Worm (Caenorhabditis elegans): ENCODE measurements around the gene bar-1.

Gene bar-1

DNA sequence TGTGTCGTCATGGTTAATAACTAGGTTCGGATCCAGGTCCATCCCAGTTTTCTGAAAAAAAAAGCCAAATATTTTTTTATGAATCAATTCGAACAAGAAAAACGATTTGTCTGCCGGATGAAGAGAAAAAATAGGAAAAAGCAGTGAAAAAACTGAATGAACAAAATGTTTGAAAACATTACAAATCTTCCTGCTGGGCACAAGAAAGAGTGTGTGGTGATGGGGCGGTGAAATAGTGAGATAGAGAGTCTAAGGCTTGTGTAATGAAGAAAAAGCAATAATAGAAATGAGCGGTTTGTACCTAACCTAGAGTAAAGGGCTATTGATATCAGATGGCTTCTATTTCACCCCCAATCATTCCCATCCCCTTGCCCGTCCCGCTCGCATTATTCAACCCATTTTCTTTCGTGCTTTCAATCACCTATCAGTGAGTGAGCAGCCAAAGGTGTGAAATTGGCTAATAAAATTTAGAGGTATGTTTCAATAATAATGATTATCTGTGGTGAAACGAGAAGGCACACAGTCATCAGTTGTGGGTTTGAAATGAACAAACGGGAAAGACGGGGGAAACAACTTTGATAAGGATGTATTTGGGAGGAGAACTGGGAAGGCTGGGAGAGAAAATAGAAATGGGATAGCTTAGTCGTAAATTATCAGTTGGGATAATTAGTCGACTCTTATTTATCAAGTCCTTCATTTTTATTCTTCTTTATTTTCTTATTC is at the start of gene bar-1:
Gene bar-1, minus strand, starts transcription at position 51 of the 723 bp plus-strand sequence.
- TF ChIP-seq med-1 (GFP tag; optimal IDR thresholded peaks at IDR 0.05; ENCODE audit: insufficient read depth): no peak
- TF ChIP-seq tab-1 (GFP tag; IDR thresholded peaks at IDR 0.05): no peak
- no peak for TF ChIP-seq flt-1 (GFP tag; IDR thresholded peaks at IDR 0.05)
- TF ChIP-seq ztf-29 (GFP tag; IDR thresholded peaks at IDR 0.05): no peak
- TF ChIP-seq cog-1 (tag; optimal IDR thresholded peaks at IDR 0.05): no peak
- TF ChIP-seq ztf-23 (GFP tag; IDR thresholded peaks at IDR 0.05): no peak
- no peak for TF ChIP-seq ref-1 (GFP tag; conservative IDR thresholded peaks at IDR 0.05)
- no peak for TF ChIP-seq T22C8.4 (GFP tag; IDR thresholded peaks at IDR 0.05)
- no peak for TF ChIP-seq klf-2 (GFP tag; conservative IDR thresholded peaks at IDR 0.05)

DNA sequence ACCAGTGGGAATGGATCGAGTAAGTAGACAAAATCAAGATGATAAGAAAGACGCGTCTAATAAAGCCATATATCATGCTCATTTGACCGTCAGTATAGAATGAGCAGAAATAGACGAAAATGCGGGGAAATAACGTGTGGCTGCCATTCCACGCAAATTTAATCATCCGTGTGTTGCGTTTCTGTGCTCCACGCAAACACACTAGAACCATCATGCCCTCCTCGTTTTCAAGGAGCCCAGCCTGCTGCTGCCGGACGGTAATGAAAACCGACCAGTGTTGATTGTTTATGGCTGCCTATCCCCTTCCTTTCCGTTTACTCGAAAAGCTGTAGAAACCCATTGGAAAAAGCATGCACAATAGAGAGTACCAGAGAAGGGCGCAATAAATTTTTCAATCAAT is 49.8 kb upstream of the bar-1 start:
- TF ChIP-seq ztf-29 (GFP tag; IDR thresholded peaks at IDR 0.05): no peak
- TF ChIP-seq ztf-23 (GFP tag; IDR thresholded peaks at IDR 0.05): no peak
- no peak for TF ChIP-seq flt-1 (GFP tag; IDR thresholded peaks at IDR 0.05)
- no peak for TF ChIP-seq med-1 (GFP tag; optimal IDR thresholded peaks at IDR 0.05; ENCODE audit: insufficient read depth)
- no peak for TF ChIP-seq ref-1 (GFP tag; conservative IDR thresholded peaks at IDR 0.05)
- no peak for TF ChIP-seq cog-1 (tag; optimal IDR thresholded peaks at IDR 0.05)
- no peak for TF ChIP-seq T22C8.4 (GFP tag; IDR thresholded peaks at IDR 0.05)
- TF ChIP-seq tab-1 (GFP tag; IDR thresholded peaks at IDR 0.05): no peak
- TF ChIP-seq klf-2 (GFP tag; conservative IDR thresholded peaks at IDR 0.05): no peak

DNA sequence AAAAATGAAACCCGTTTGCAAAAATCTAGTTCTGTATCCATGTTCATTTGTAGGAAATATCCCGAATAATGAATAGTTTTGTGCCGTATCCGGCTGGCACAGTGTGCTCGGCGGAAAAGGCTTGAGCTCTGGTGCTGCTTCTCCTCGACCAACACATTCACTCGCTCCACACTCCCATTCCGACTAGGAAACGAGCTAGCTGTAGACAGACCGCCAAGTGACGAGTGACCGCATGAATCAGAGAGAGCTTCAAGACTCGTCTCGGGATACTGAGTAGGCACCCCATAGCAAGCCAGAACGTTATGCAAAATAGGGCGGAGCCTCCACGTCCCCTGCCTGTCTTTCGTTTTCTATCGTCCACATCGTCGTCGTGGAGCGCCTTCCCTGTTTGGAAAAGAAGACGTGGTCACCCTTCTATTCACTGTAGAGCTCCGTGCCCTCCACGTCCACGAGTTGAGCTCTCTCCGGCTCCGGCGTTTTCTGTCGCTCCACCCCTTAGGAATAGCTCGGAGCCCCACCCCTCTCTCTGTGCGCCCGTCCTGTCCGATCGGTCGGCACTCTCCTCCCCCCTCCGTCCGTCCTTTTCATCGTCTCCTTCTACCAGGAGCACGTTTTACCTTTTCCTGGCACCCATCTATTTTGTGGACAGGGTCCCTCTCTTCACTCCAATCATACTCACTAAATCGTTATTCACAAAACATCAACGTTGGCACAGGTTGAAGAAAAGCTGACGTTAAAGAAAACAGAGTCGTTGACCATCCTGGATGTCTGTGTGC is 47.5 kb upstream of the bar-1 start, which contains the start of gene syd-9:
Gene syd-9, plus strand, starts transcription at position 394 of the 776 bp plus-strand sequence.
- TF ChIP-seq ztf-29 (GFP tag; IDR thresholded peaks at IDR 0.05) (no peak), klf-2 (GFP tag; conservative IDR thresholded peaks at IDR 0.05) (no peak), cog-1 (tag; optimal IDR thresholded peaks at IDR 0.05) (no peak), ref-1 (GFP tag; conservative IDR thresholded peaks at IDR 0.05) (no peak), flt-1 (GFP tag; IDR thresholded peaks at IDR 0.05) (no peak), ztf-23 (GFP tag; IDR thresholded peaks at IDR 0.05) (no peak), med-1 (GFP tag; optimal IDR thresholded peaks at IDR 0.05; ENCODE audit: insufficient read depth) (no peak), tab-1 (GFP tag; IDR thresholded peaks at IDR 0.05) (no peak), T22C8.4 (GFP tag; IDR thresholded peaks at IDR 0.05) (no peak)

DNA sequence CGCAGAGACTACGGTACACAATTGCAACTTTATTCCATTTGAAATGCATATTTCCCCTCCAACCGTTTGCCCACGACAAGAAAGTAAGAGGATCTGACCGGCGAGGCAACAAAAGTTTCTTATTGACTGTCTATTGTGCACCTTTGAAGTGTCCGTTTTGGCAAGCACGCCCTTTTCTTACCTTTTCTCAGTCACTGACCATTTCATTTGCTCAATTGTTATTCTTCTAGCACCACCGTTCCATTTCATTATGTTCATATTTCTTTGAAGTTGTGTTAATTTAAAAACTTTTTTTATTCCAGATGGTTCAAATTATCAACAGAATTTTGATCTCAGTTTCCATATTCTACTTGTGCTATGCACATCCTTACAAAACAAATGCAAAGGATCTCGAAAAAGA is 41.0 kb upstream of the bar-1 start, which contains the start of gene spp-22:
Gene spp-22, plus strand, starts transcription at position 301 of the 400 bp plus-strand sequence.
- no peak for TF ChIP-seq klf-2 (GFP tag; conservative IDR thresholded peaks at IDR 0.05)
- TF ChIP-seq T22C8.4 (GFP tag; IDR thresholded peaks at IDR 0.05): no peak
- TF ChIP-seq tab-1 (GFP tag; IDR thresholded peaks at IDR 0.05): no peak
- TF ChIP-seq cog-1 (tag; optimal IDR thresholded peaks at IDR 0.05): no peak
- no peak for TF ChIP-seq ztf-23 (GFP tag; IDR thresholded peaks at IDR 0.05)
- no peak for TF ChIP-seq ref-1 (GFP tag; conservative IDR thresholded peaks at IDR 0.05)
- TF ChIP-seq flt-1 (GFP tag; IDR thresholded peaks at IDR 0.05): no peak
- TF ChIP-seq med-1 (GFP tag; optimal IDR thresholded peaks at IDR 0.05; ENCODE audit: insufficient read depth): no peak
- no peak for TF ChIP-seq ztf-29 (GFP tag; IDR thresholded peaks at IDR 0.05)

DNA sequence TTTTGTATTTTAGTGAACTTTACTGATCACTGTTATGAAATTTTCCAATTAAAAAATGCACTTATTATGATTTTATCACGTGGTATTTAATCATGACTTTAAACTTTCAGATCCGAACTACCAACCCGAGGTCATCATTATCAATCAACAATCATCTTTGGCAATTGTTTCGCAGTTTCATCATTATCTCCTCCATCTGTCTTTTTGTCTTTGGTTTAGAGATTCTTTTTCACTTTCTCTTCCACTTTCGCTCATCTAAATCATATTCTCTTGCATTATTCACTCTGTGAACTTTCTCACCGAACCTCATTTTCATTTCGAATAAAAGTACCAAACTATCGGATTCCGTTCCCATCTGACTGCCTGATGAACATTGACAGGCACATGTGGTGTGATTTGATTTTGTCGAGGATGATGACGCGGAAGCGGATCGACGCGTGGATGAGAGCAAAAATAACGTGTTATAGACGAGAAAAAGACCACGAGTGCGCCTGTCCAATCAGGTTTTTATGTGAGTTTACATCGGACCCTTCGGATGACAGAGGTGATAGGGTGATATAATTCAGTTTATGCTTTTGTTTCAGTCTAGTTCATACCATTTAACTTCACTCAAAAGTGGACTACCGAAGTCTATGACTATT is 40.2 kb upstream of the bar-1 start:
- TF ChIP-seq ztf-23 (GFP tag; IDR thresholded peaks at IDR 0.05) (no peak), tab-1 (GFP tag; IDR thresholded peaks at IDR 0.05) (no peak), T22C8.4 (GFP tag; IDR thresholded peaks at IDR 0.05) (no peak), ref-1 (GFP tag; conservative IDR thresholded peaks at IDR 0.05) (no peak), med-1 (GFP tag; optimal IDR thresholded peaks at IDR 0.05; ENCODE audit: insufficient read depth) (no peak), ztf-29 (GFP tag; IDR thresholded peaks at IDR 0.05) (no peak), flt-1 (GFP tag; IDR thresholded peaks at IDR 0.05) (no peak), klf-2 (GFP tag; conservative IDR thresholded peaks at IDR 0.05) (no peak), cog-1 (tag; optimal IDR thresholded peaks at IDR 0.05) (no peak)

DNA sequence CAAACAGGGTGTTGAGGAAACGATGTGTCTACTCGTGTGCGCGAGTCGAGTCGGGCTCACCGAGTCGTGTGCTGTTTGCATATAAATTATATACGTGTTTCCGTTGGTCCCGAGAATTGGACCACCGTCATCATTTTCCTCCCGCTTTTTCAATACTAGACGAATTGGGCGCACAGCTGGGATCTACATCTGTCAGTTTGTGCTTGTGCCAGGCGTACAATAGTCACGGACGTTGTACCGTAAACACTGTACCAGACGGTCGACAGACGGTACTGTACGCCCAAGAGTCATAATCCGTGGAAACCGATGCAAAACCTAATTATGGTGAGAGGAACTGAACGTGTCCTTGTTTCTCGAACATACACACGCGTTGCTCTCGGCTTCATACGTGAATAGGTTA is 38.7 kb upstream of the bar-1 start:
- no peak for TF ChIP-seq klf-2 (GFP tag; conservative IDR thresholded peaks at IDR 0.05)
- TF ChIP-seq med-1 (GFP tag; optimal IDR thresholded peaks at IDR 0.05; ENCODE audit: insufficient read depth): no peak
- no peak for TF ChIP-seq ref-1 (GFP tag; conservative IDR thresholded peaks at IDR 0.05)
- no peak for TF ChIP-seq ztf-29 (GFP tag; IDR thresholded peaks at IDR 0.05)
- no peak for TF ChIP-seq ztf-23 (GFP tag; IDR thresholded peaks at IDR 0.05)
- no peak for TF ChIP-seq cog-1 (tag; optimal IDR thresholded peaks at IDR 0.05)
- TF ChIP-seq tab-1 (GFP tag; IDR thresholded peaks at IDR 0.05): no peak
- TF ChIP-seq flt-1 (GFP tag; IDR thresholded peaks at IDR 0.05): no peak
- TF ChIP-seq T22C8.4 (GFP tag; IDR thresholded peaks at IDR 0.05): no peak

DNA sequence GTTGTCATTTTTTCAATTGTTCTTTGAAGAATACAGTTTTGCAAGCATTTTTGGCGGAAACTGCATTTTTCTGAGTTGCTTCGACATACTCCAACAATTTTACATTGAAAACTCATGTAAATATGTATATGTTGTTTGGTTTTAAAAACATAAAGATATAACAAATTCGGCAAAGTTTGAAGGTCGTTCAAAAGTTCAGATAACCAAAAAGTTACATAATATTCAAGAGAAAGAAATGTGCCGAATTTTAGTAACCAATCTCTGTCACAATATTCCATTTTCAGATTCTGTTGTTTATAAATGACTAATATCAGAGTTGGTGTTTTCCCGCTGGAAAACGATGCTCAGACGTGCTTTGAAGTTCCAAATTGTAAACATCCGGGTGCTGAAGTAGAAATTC is 36.0 kb upstream of the bar-1 start, which contains the start of gene ZK867.2:
Gene ZK867.2, plus strand, starts transcription at position 301 of the 400 bp plus-strand sequence.
- no peak for TF ChIP-seq med-1 (GFP tag; optimal IDR thresholded peaks at IDR 0.05; ENCODE audit: insufficient read depth)

DNA sequence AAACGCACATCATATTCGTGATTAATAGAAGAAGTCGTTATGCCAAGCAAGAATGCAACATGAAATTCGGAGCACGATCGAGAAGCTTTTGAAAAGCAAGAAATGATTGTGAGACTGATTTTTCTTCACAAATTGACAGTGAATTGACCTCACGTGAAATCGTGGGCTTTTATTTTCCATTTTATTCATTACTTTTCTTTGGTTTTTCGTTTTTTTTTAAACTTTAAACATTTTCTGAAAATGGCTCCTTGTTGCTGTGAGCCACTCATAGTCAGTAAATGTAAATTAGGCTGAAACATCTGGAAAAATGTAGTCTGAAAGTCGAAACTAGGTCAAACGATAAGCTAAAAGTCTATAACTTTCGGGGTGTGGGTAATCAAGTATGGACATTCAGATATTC is 34.8 kb upstream of the bar-1 start, which contains the start of gene C55B6.5:
Gene C55B6.5, minus strand, starts transcription at position 101 of the 400 bp plus-strand sequence.
- no peak for TF ChIP-seq ztf-23 (GFP tag; IDR thresholded peaks at IDR 0.05)
- TF ChIP-seq T22C8.4 (GFP tag; IDR thresholded peaks at IDR 0.05): no peak
- no peak for TF ChIP-seq med-1 (GFP tag; optimal IDR thresholded peaks at IDR 0.05; ENCODE audit: insufficient read depth)
- no peak for TF ChIP-seq flt-1 (GFP tag; IDR thresholded peaks at IDR 0.05)
- TF ChIP-seq klf-2 (GFP tag; conservative IDR thresholded peaks at IDR 0.05): no peak
- no peak for TF ChIP-seq ztf-29 (GFP tag; IDR thresholded peaks at IDR 0.05)
- no peak for TF ChIP-seq tab-1 (GFP tag; IDR thresholded peaks at IDR 0.05)
- TF ChIP-seq ref-1 (GFP tag; conservative IDR thresholded peaks at IDR 0.05): no peak
- TF ChIP-seq cog-1 (tag; optimal IDR thresholded peaks at IDR 0.05): no peak

DNA sequence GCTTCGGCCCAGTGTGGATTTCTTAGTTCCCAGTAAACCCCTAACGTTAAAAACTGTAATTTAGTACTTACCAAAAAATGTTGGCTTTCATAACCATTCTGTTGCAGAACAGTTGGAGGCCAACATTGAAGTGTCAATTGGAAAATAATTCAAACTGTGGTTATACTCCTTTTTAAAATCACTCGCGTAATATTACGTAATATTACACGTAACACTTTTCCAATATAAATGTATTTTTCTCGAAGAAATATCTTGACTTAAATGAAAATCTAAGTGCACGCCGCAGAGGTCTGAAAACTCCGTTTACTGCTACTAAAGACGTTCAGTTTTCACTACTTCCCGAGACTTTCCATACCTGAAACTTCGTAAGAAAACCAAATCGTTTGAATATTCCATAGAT is 33.8 kb upstream of the bar-1 start:
- TF ChIP-seq klf-2 (GFP tag; conservative IDR thresholded peaks at IDR 0.05): no peak
- TF ChIP-seq med-1 (GFP tag; optimal IDR thresholded peaks at IDR 0.05; ENCODE audit: insufficient read depth): no peak
- TF ChIP-seq T22C8.4 (GFP tag; IDR thresholded peaks at IDR 0.05): no peak
- TF ChIP-seq ref-1 (GFP tag; conservative IDR thresholded peaks at IDR 0.05): no peak
- TF ChIP-seq cog-1 (tag; optimal IDR thresholded peaks at IDR 0.05): no peak
- no peak for TF ChIP-seq ztf-29 (GFP tag; IDR thresholded peaks at IDR 0.05)
- no peak for TF ChIP-seq flt-1 (GFP tag; IDR thresholded peaks at IDR 0.05)
- no peak for TF ChIP-seq tab-1 (GFP tag; IDR thresholded peaks at IDR 0.05)
- TF ChIP-seq ztf-23 (GFP tag; IDR thresholded peaks at IDR 0.05): no peak
